Fruit fly (Drosophila melanogaster) whole organism, embryonic: ENCODE results near the gene CG5246.
A peak's percentile ranks its signal among the peaks of the same experiment; 100 is the strongest.

Experiments used
- Atf6 ChIP-seq: fragments of 200-800 bp; sonication (Bioruptor generic); IDR thresholded peaks from 2 replicates; pipeline ENCODE4 v1.3.6; 2022; ENCODE audit warnings: missing biosample characterization, missing genetic modification characterization
- Awh ChIP-seq: fragments of 200-800 bp; sonication (Bioruptor generic); IDR thresholded peaks from 2 replicates; pipeline ENCODE4, ENCODE4 v1.3.6; 2022; ENCODE audit warnings: missing biosample characterization, missing genetic modification characterization
- BEAF-32 ChIP-seq: fragments of 200-800 bp; sonication (Bioruptor generic); optimal IDR thresholded peaks from 3 replicates; lab custom pipeline; 2017; ENCODE audit warnings: missing biosample characterization, missing genetic modification characterization, mild to moderate bottlenecking, moderate library complexity, missing genetic modification reagents
- CG10654 ChIP-seq: fragments of 200-800 bp; sonication (Bioruptor generic); optimal IDR thresholded peaks from 2 replicates; lab custom pipeline; 2016; ENCODE audit warnings: missing biosample characterization, missing genetic modification characterization
- CG11398 ChIP-seq: fragments of 200-800 bp; sonication (Bioruptor generic); optimal IDR thresholded peaks from 2 replicates; lab custom pipeline; 2016; ENCODE audit warnings: missing biosample characterization, missing genetic modification characterization
- CG12155 ChIP-seq: fragments of 200-800 bp; sonication (Bioruptor generic); optimal IDR thresholded peaks from 3 replicates; lab custom pipeline; 2016; ENCODE audit warnings: missing biosample characterization, missing genetic modification characterization
- CG14860 ChIP-seq: fragments of 200-800 bp; sonication (Bioruptor generic); IDR thresholded peaks from 3 replicates; pipeline ENCODE4 v1.3.6; 2022; ENCODE audit warnings: missing biosample characterization, missing genetic modification characterization; ENCODE audit not compliant: partially characterized antibody
- CG15601 ChIP-seq: fragments of 200-800 bp; sonication (Bioruptor generic); optimal IDR thresholded peaks from 3 replicates; lab custom pipeline; 2019; ENCODE audit warnings: missing biosample characterization, mild to moderate bottlenecking, missing genetic modification characterization, moderate library complexity
- CG1602 ChIP-seq: fragments of 200-800 bp; sonication (Bioruptor generic); optimal IDR thresholded peaks from 3 replicates; lab custom pipeline; 2016; ENCODE audit warnings: missing biosample characterization, missing genetic modification characterization
- CG1603 ChIP-seq: fragments of 200-800 bp; sonication (Bioruptor generic); optimal IDR thresholded peaks from 2 replicates; lab custom pipeline; 2019; ENCODE audit warnings: missing biosample characterization, mild to moderate bottlenecking, missing genetic modification characterization, moderate library complexity
- CG17829 ChIP-seq: fragments of 200-800 bp; optimal IDR thresholded peaks from 2 replicates; lab custom pipeline; 2019; ENCODE audit warnings: missing biosample characterization, mild to moderate bottlenecking, missing genetic modification characterization, moderate library complexity
- CG1832 ChIP-seq: fragments of 200-800 bp; sonication (Bioruptor generic); optimal IDR thresholded peaks from 2 replicates; lab custom pipeline; 2017; ENCODE audit warnings: missing biosample characterization, mild to moderate bottlenecking, missing genetic modification characterization, inconsistent platforms
- CG18619 ChIP-seq: fragments of 200-800 bp; sonication (Bioruptor generic); optimal IDR thresholded peaks from 3 replicates; lab custom pipeline; 2017; ENCODE audit warnings: missing biosample characterization, mild to moderate bottlenecking, missing genetic modification characterization
- CG30020 ChIP-seq: fragments of 200-800 bp; optimal IDR thresholded peaks from 2 replicates; lab custom pipeline; 2019; ENCODE audit warnings: missing biosample characterization, mild to moderate bottlenecking, missing genetic modification characterization, moderate library complexity
- CG3838 ChIP-seq: fragments of 200-800 bp; sonication (Bioruptor generic); optimal IDR thresholded peaks from 3 replicates; lab custom pipeline; 2016; ENCODE audit warnings: missing biosample characterization, missing genetic modification characterization
- CG4404 ChIP-seq: fragments of 200-800 bp; sonication (Bioruptor generic); IDR thresholded peaks from 2 replicates; pipeline ENCODE4 v1.3.6; 2022; ENCODE audit warnings: missing biosample characterization, missing genetic modification characterization
- CG8388 ChIP-seq: fragments of 200-800 bp; sonication (Bioruptor generic); optimal IDR thresholded peaks from 2 replicates; lab custom pipeline; 2019; ENCODE audit warnings: missing biosample characterization, mild to moderate bottlenecking, missing genetic modification characterization, moderate library complexity
- CTCF ChIP-seq: fragments of 200-800 bp; sonication (Bioruptor generic); optimal IDR thresholded peaks from 2 replicates; lab custom pipeline; 2017; ENCODE audit warnings: missing biosample characterization, mild to moderate bottlenecking, missing genetic modification characterization, moderate library complexity
- Doc2 ChIP-seq: fragments of 200-800 bp; sonication (Bioruptor generic); IDR thresholded peaks from 2 replicates; pipeline ENCODE4 v1.3.6; 2022; ENCODE audit warnings: missing biosample characterization, missing genetic modification characterization
- Elba2 ChIP-seq: fragments of 200-800 bp; sonication (Bioruptor generic); optimal IDR thresholded peaks from 3 replicates; lab custom pipeline; 2016; ENCODE audit warnings: missing biosample characterization, missing genetic modification characterization
- Fer2 ChIP-seq: fragments of 200-800 bp; sonication (Bioruptor generic); optimal IDR thresholded peaks from 2 replicates; lab custom pipeline; 2018; ENCODE audit warnings: missing biosample characterization, mild to moderate bottlenecking, missing genetic modification characterization, moderate library complexity
- HHEX ChIP-seq: fragments of 200-800 bp; sonication (Bioruptor generic); optimal IDR thresholded peaks from 3 replicates; lab custom pipeline; 2017; ENCODE audit warnings: missing biosample characterization, mild to moderate bottlenecking, missing genetic modification characterization, missing genetic modification reagents
- Hmr ChIP-seq: fragments of 200-800 bp; sonication (Bioruptor generic); optimal IDR thresholded peaks from 3 replicates; lab custom pipeline; 2017; ENCODE audit warnings: mild to moderate bottlenecking, missing biosample characterization, missing genetic modification reagents, missing genetic modification characterization
- Hr78 ChIP-seq, 2 experiments: fragments of 200-800 bp in 1 of 2; fragments of >200 bp in 1 of 2; sonication (Bioruptor generic) in 1 of 2; optimal IDR thresholded peaks; 2 replicates each; lab custom pipeline; 2017 to 2019; ENCODE audit warnings: missing biosample characterization in 2 of 2, missing genetic modification characterization in 2 of 2, mild to moderate bottlenecking in 1 of 2, moderate library complexity in 1 of 2
- MESR4 ChIP-seq: fragments of 200-800 bp; sonication (Bioruptor generic); optimal IDR thresholded peaks from 2 replicates; lab custom pipeline; 2018; ENCODE audit warnings: missing biosample characterization, mild to moderate bottlenecking, missing genetic modification characterization, moderate library complexity
- MTF-1 ChIP-seq: fragments of 200-800 bp; sonication (Bioruptor generic); optimal IDR thresholded peaks from 2 replicates; lab custom pipeline; 2018; ENCODE audit warnings: missing biosample characterization, mild to moderate bottlenecking, missing genetic modification characterization, borderline replicate concordance
- Med ChIP-seq: fragments of 200-800 bp; sonication (Bioruptor generic); peaks from one replicate; lab custom pipeline; 2016; ENCODE audit warnings: missing biosample characterization, missing genetic modification characterization, mild to moderate bottlenecking, inconsistent platforms, moderate library complexity
- Nf-YA ChIP-seq: fragments of 200-800 bp; sonication (Bioruptor generic); IDR thresholded peaks from 2 replicates; pipeline ENCODE4 v1.3.6; 2022; ENCODE audit warnings: missing biosample characterization, missing genetic modification characterization
- Oli ChIP-seq: fragments of 200-800 bp; sonication (Bioruptor generic); optimal IDR thresholded peaks from 2 replicates; lab custom pipeline; 2018; ENCODE audit warnings: missing biosample characterization, mild to moderate bottlenecking, missing genetic modification characterization, moderate library complexity
- Pdp1 ChIP-seq, 2 experiments: fragments of 200-800 bp; sonication (Bioruptor generic); optimal IDR thresholded peaks; 3 replicates each; lab custom pipeline; 2016; ENCODE audit warnings: missing biosample characterization in 2 of 2, missing genetic modification characterization in 2 of 2, mild to moderate bottlenecking in 1 of 2, moderate library complexity in 1 of 2
- ac ChIP-seq: fragments of 200-800 bp; sonication (Bioruptor generic); optimal IDR thresholded peaks from 3 replicates; lab custom pipeline; 2017; ENCODE audit warnings: missing biosample characterization, mild to moderate bottlenecking, missing genetic modification characterization
- ap ChIP-seq: fragments of 200-800 bp; sonication (Bioruptor generic); IDR thresholded peaks from 2 replicates; pipeline ENCODE4 v1.3.6; 2022; ENCODE audit warnings: missing biosample characterization, missing genetic modification characterization
- ase ChIP-seq: fragments of 200-800 bp; sonication (Bioruptor generic); IDR thresholded peaks from 3 replicates; pipeline ENCODE4 v1.3.6; 2022; ENCODE audit warnings: missing biosample characterization, missing genetic modification characterization
- ash1 ChIP-seq: fragments of 200-800 bp; sonication (Bioruptor generic); optimal IDR thresholded peaks from 2 replicates; lab custom pipeline; 2018; ENCODE audit warnings: missing biosample characterization, mild to moderate bottlenecking, missing genetic modification characterization
- ato ChIP-seq: fragments of 200-800 bp; sonication (Bioruptor generic); IDR thresholded peaks from 2 replicates; pipeline ENCODE4 v1.3.6; 2022; ENCODE audit warnings: missing biosample characterization, missing genetic modification characterization; ENCODE audit not compliant: partially characterized antibody
- bbx ChIP-seq: fragments of 200-800 bp; sonication (Bioruptor generic); IDR thresholded peaks from 2 replicates; pipeline ENCODE4 v1.3.6; 2022; ENCODE audit warnings: missing biosample characterization, missing genetic modification characterization; ENCODE audit not compliant: partially characterized antibody
- bowl ChIP-seq: fragments of 200-800 bp; sonication (Bioruptor generic); IDR thresholded peaks from 2 replicates; pipeline ENCODE4 v1.3.6; 2022; ENCODE audit warnings: missing biosample characterization, missing genetic modification characterization
- cato ChIP-seq: fragments of 200-800 bp; sonication (Bioruptor generic); optimal IDR thresholded peaks from 2 replicates; lab custom pipeline; 2016; ENCODE audit warnings: missing biosample characterization, missing genetic modification characterization, borderline replicate concordance
- crc ChIP-seq: fragments of 200-800 bp; sonication (Bioruptor generic); optimal IDR thresholded peaks from 2 replicates; lab custom pipeline; 2016; ENCODE audit warnings: missing biosample characterization, missing genetic modification characterization
- croc ChIP-seq: fragments of 200-800 bp; sonication (Bioruptor generic); conservative IDR thresholded peaks from 3 replicates; pipeline ENCODE4 v1.3.6; 2022; ENCODE audit warnings: missing biosample characterization, missing genetic modification characterization
- dimm ChIP-seq: fragments of 200-800 bp; sonication (Bioruptor generic); IDR thresholded peaks from 2 replicates; pipeline ENCODE4 v1.3.6; 2022; ENCODE audit warnings: missing biosample characterization, missing genetic modification characterization
- gsb ChIP-seq: fragments of 200-800 bp; sonication (Bioruptor generic); IDR thresholded peaks from 2 replicates; pipeline ENCODE4 v1.3.6; 2022; ENCODE audit warnings: missing biosample characterization, missing genetic modification characterization
- hbn ChIP-seq: fragments of 200-800 bp; sonication (Bioruptor generic); IDR thresholded peaks from 2 replicates; pipeline ENCODE4 v1.3.6; 2022; ENCODE audit warnings: missing biosample characterization, missing genetic modification characterization; ENCODE audit not compliant: partially characterized antibody
- klu ChIP-seq: fragments of 200-800 bp; sonication (Bioruptor generic); IDR thresholded peaks from 2 replicates; pipeline ENCODE4 v1.3.6; 2022; ENCODE audit warnings: missing biosample characterization, missing genetic modification characterization
- onecut ChIP-seq: fragments of 200-800 bp; sonication (Bioruptor generic); IDR thresholded peaks from 2 replicates; pipeline ENCODE4 v1.3.6; 2022; ENCODE audit warnings: missing biosample characterization, missing genetic modification characterization
- salm ChIP-seq: fragments of 200-800 bp; sonication (Bioruptor generic); optimal IDR thresholded peaks from 2 replicates; lab custom pipeline; 2018; ENCODE audit warnings: missing biosample characterization, mild to moderate bottlenecking, missing genetic modification characterization
- slou ChIP-seq: fragments of 200-800 bp; sonication (Bioruptor generic); optimal IDR thresholded peaks from 3 replicates; lab custom pipeline; 2016; ENCODE audit warnings: missing biosample characterization, missing genetic modification characterization
- sna ChIP-seq: fragments of 200-800 bp; sonication (Bioruptor generic); IDR thresholded peaks from 2 replicates; pipeline ENCODE4 v1.3.6; 2022; ENCODE audit warnings: missing biosample characterization, missing genetic modification characterization; ENCODE audit not compliant: partially characterized antibody
- unc-4 ChIP-seq: fragments of 200-800 bp; sonication (Bioruptor generic); IDR thresholded peaks from 2 replicates; pipeline ENCODE4 v1.3.6; 2022; ENCODE audit warnings: missing biosample characterization, missing genetic modification characterization; ENCODE audit not compliant: partially characterized antibody
- vvl ChIP-seq: fragments of 200-800 bp; sonication (Bioruptor generic); IDR thresholded peaks from 2 replicates; pipeline ENCODE4 v1.3.6; 2022; ENCODE audit warnings: missing biosample characterization, missing genetic modification characterization

The CG5246 gene

dm6 chr3R:17117607-17118327 is 18.1 kb upstream of the CG5246 start (continued):
- TF ChIP-seq MESR4 (GFP tag; lab: Kevin White, UChicago): no peak
- TF ChIP-seq croc (GFP tag; lab: Robert Waterston, UW): no peak
- no peak for TF ChIP-seq CTCF
- no peak for TF ChIP-seq CG18619
- TF ChIP-seq Fer2: no peak
- no peak for TF ChIP-seq salm
- peak; percentile 8 for TF ChIP-seq CG8388 (GFP tag; lab: Kevin White, UChicago)
- no peak for TF ChIP-seq Nf-YA
- no peak for TF ChIP-seq klu
- no peak for TF ChIP-seq CG3838 (GFP tag; lab: Kevin White, UChicago)
- no peak for TF ChIP-seq bbx (GFP tag; lab: Robert Waterston, UW)
- no peak for TF ChIP-seq gsb (GFP tag; lab: Robert Waterston, UW)
- TF ChIP-seq Pdp1 (GFP tag; optimal IDR thresholded peaks at IDR 0.05; lab: Kevin White, UChicago): peak in 1 of 2 experiments; percentile 10
- TF ChIP-seq CG17829 (tag; lab: Kevin White, UChicago): peak; percentile 32
- 0 out of 2 replicates have a peak, but pooled peaks have one; percentile 13 for TF ChIP-seq vvl (GFP tag; lab: Robert Waterston, UW)
- no peak for TF ChIP-seq dimm (GFP tag; lab: Robert Waterston, UW)
- TF ChIP-seq Hr78 (GFP tag; optimal IDR thresholded peaks at IDR 0.05; lab: Kevin White, UChicago): no peak
- no peak for TF ChIP-seq Doc2 (GFP tag; lab: Robert Waterston, UW)
- no peak for TF ChIP-seq ash1
- peak; percentile 74 for TF ChIP-seq Med
- no peak; the same call in 1 of the 2 replicates for TF ChIP-seq onecut (GFP tag; lab: Robert Waterston, UW)
- TF ChIP-seq CG1602 (GFP tag; lab: Kevin White, UChicago): no peak
- TF ChIP-seq ac (GFP tag; lab: Kevin White, UChicago): no peak
- TF ChIP-seq sna (GFP tag; lab: Robert Waterston, UW): no peak
- TF ChIP-seq Atf6 (GFP tag; lab: Robert Waterston, UW): no peak
- TF ChIP-seq Elba2 (GFP tag; lab: Kevin White, UChicago): no peak
- TF ChIP-seq CG10654 (GFP tag; lab: Kevin White, UChicago): no peak
- TF ChIP-seq CG14860: no peak
- TF ChIP-seq BEAF-32 (GFP tag; lab: Kevin White, UChicago): no peak
- TF ChIP-seq CG12155 (GFP tag; lab: Kevin White, UChicago): no peak
- TF ChIP-seq unc-4 (GFP tag; lab: Robert Waterston, UW): no peak
- no peak for TF ChIP-seq CG30020
- TF ChIP-seq Hmr (GFP tag; lab: Kevin White, UChicago): no peak
- TF ChIP-seq hbn (GFP tag; lab: Robert Waterston, UW): no peak
- TF ChIP-seq cato: no peak
- TF ChIP-seq CG11398 (GFP tag; lab: Kevin White, UChicago): no peak
- peak; percentile 29 for TF ChIP-seq CG15601
- no peak for TF ChIP-seq ap (GFP tag; lab: Robert Waterston, UW)
- TF ChIP-seq slou (GFP tag; lab: Kevin White, UChicago): no peak
- TF ChIP-seq bowl: no peak
- TF ChIP-seq ase: no peak
- TF ChIP-seq CG1603 (tag; lab: Kevin White, UChicago): no peak
- TF ChIP-seq Awh (GFP tag; lab: Robert Waterston, UW): no peak
- no peak for TF ChIP-seq MTF-1 (GFP tag; lab: Kevin White, UChicago)
- TF ChIP-seq Oli (tag; lab: Kevin White, UChicago): peak; percentile 22
- TF ChIP-seq CG4404 (GFP tag; lab: Robert Waterston, UW): no peak
- no peak for TF ChIP-seq CG1832 (GFP tag; lab: Kevin White, UChicago)
- no peak for TF ChIP-seq crc (GFP tag; lab: Kevin White, UChicago)
- no peak for TF ChIP-seq ato (GFP tag; lab: Robert Waterston, UW)
- no peak for TF ChIP-seq HHEX
